Fruit fly (Drosophila melanogaster) whole organism, adult: Measurements from ENCODE around the gene CG5693.

Source experiments
- CG33017 ChIP-seq: fragments of 200-800 bp; sonication (Bioruptor generic); optimal IDR thresholded peaks from 2 replicates; lab custom pipeline; 2018; ENCODE audit warnings: missing biosample characterization, mild to moderate bottlenecking, missing genetic modification characterization, moderate library complexity
- Mnt ChIP-seq: fragments of 200-800 bp; sonication (Bioruptor generic); optimal IDR thresholded peaks from 2 replicates; lab custom pipeline; 2016; ENCODE audit warnings: missing biosample characterization, mild to moderate bottlenecking, missing genetic modification characterization

dm6 chr2L:18005481-18005880 is 946 bp upstream of the CG5693 start:
- TF ChIP-seq CG33017 (tag; lab: Kevin White, UChicago), result no peak
- TF ChIP-seq Mnt (GFP tag; lab: Kevin White, UChicago), result no peak
